Worm (Caenorhabditis elegans) whole organism, midembryonic: ENCODE results near the gene C18H2.5.

Source experiments
- T22C8.4 ChIP-seq: fragments of 200-800 bp; sonication (Bioruptor generic); IDR thresholded peaks from 2 replicates; pipeline ENCODE4 v1.3.6; 2022; ENCODE audit warnings: missing genetic modification characterization, missing compliant biosample characterization
- med-1 ChIP-seq: sonication (generic microtip); optimal IDR thresholded peaks from 2 replicates; lab custom pipeline; 2017; ENCODE audit warnings: missing genetic modification characterization, mild to moderate bottlenecking, missing compliant biosample characterization, antibody characterized with exemption, missing genetic modification reagents; ENCODE audit not compliant: insufficient read depth
- ref-1 ChIP-seq: fragments of 200-800 bp; sonication (Bioruptor generic); conservative IDR thresholded peaks from 2 replicates; pipeline ENCODE4 v1.3.6; 2022; ENCODE audit warnings: missing genetic modification reagents, missing genetic modification characterization, missing compliant biosample characterization
- ztf-23 ChIP-seq: fragments of 200-800 bp; sonication (Bioruptor generic); IDR thresholded peaks from 2 replicates; pipeline ENCODE4 v1.3.6; 2022; ENCODE audit warnings: missing genetic modification reagents, missing genetic modification characterization, missing compliant biosample characterization

DNA sequence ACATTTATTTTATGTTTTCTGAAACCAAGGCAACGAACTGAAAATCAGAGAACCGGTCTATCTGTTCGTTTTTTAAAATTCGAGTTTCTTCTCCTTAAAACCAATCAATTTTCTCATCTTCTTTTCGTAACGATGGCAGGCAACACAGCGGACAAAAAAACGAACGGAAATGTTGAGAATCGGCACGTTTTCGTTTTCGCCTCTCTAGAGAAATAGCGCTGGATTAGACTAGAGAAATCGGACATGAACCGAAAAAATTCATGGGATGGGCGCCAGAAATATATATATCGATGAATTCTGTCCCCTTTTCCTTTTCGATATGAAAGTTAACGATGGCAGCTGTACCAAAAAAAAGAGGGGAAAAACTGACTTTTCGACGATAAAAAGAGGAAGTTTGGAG is 28.2 kb upstream of the C18H2.5 start:
- no peak for TF ChIP-seq T22C8.4 (GFP tag; lab: Robert Waterston, UW)
- TF ChIP-seq ztf-23 (GFP tag; lab: Robert Waterston, UW): no peak
- TF ChIP-seq ref-1 (GFP tag; lab: Robert Waterston, UW): no peak
- TF ChIP-seq med-1 (GFP tag; lab: Kevin White, UChicago): no peak
